Fruit fly (Drosophila melanogaster): ENCODE measurements around the gene CG42831.
A peak's percentile ranks its signal among the peaks of the same experiment; 100 is the strongest.

The CG42831 gene

DNA sequence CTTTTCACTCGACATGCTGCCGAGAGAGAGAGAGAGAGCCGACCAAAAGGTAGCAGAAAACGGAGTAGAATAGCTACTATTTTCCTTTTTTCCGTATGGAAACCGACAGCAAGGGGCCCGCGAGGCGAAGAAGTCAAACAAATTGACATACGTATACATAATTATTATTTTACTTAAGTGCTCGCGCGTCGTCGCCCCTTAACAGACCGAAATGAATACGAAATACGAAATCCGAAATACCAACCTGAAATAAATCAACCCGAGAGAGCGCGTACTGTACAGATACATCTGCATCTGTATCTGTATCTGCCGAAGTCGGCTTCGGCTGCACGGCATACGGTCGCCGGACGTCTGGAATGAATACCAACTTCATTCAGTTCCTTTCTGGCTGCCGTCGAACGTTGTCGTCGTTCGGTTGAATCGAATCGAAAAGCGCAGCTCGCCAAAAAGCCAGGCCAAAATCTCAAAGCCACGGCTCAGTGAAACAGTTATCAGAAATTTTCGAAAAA is 43.0 kb downstream of the CG42831 start (continued):
- no peak for TF ChIP-seq D19B (GFP tag; optimal IDR thresholded peaks at IDR 0.05)
- TF ChIP-seq kah (GFP tag; optimal IDR thresholded peaks at IDR 0.05): peak; percentile 43
- no peak for TF ChIP-seq CG4730 (GFP tag; IDR thresholded peaks at IDR 0.05)
- 0 out of 3 replicates have a peak, but pooled peaks have one; percentile 35 for TF ChIP-seq Optix (GFP tag; IDR thresholded peaks at IDR 0.05)
- TF ChIP-seq gro (GFP tag; optimal IDR thresholded peaks at IDR 0.05): peak; percentile 32
- no peak for TF ChIP-seq CG6654 (GFP tag; optimal IDR thresholded peaks at IDR 0.05)
- peak; percentile 89 for TF ChIP-seq CG5180 (GFP tag; optimal IDR thresholded peaks at IDR 0.05)
- peak; percentile 90 for TF ChIP-seq cg (GFP tag; optimal IDR thresholded peaks at IDR 0.05)
- no peak for TF ChIP-seq p53 (GFP tag; optimal IDR thresholded peaks at IDR 0.05)
- TF ChIP-seq CG1024 (GFP tag; IDR thresholded peaks at IDR 0.05): peak; percentile 43; the same call in 1 of the 2 replicates
- no peak for TF ChIP-seq schlank (tag; optimal IDR thresholded peaks at IDR 0.05)
- no peak for TF ChIP-seq Dref (GFP tag; IDR thresholded peaks at IDR 0.05)
- no peak for TF ChIP-seq CG2129 (GFP tag; IDR thresholded peaks at IDR 0.05; ENCODE audit: partially characterized antibody)
- no peak for TF ChIP-seq CG7786 (GFP tag; optimal IDR thresholded peaks at IDR 0.05)
- no peak for TF ChIP-seq sisA (GFP tag; IDR thresholded peaks at IDR 0.05)
- peak; percentile 46 for TF ChIP-seq CG4707 (GFP tag; optimal IDR thresholded peaks at IDR 0.05)
- TF ChIP-seq CG11695 (GFP tag; IDR thresholded peaks at IDR 0.05): peak; percentile 50; the same call in 1 of the 3 replicates
- TF ChIP-seq CG8388 (GFP tag; optimal IDR thresholded peaks at IDR 0.05): peak; percentile 5
- 0 out of 3 replicates have a peak, but pooled peaks have one; percentile 16 for TF ChIP-seq C15 (GFP tag; IDR thresholded peaks at IDR 0.05)
- no peak for TF ChIP-seq CG13123 (GFP tag; optimal IDR thresholded peaks at IDR 0.05)
- no peak for TF ChIP-seq CG1602 (GFP tag; optimal IDR thresholded peaks at IDR 0.05)
- no peak for TF ChIP-seq esg (GFP tag; conservative IDR thresholded peaks at IDR 0.05)
- no peak for TF ChIP-seq ab (GFP tag; optimal IDR thresholded peaks at IDR 0.05)
- no peak for TF ChIP-seq en (GFP tag; optimal IDR thresholded peaks at IDR 0.05)
- no peak for TF ChIP-seq CG11723 (GFP tag; optimal IDR thresholded peaks at IDR 0.05)
- TF ChIP-seq unpg (GFP tag; optimal IDR thresholded peaks at IDR 0.05): peak; percentile 24
- no peak for TF ChIP-seq CG6813 (GFP tag; optimal IDR thresholded peaks at IDR 0.05)
- peak; percentile 46 for TF ChIP-seq CG1792 (GFP tag; optimal IDR thresholded peaks at IDR 0.05)
- TF ChIP-seq ssp (GFP tag; IDR thresholded peaks at IDR 0.05): no peak
- no peak for TF ChIP-seq Hsf (GFP tag; optimal IDR thresholded peaks at IDR 0.05)
- TF ChIP-seq Atf-2 (GFP tag; optimal IDR thresholded peaks at IDR 0.05): peak; percentile 5
- no peak for TF ChIP-seq sima (GFP tag; optimal IDR thresholded peaks at IDR 0.05)
- TF ChIP-seq pita (GFP tag; optimal IDR thresholded peaks at IDR 0.05): no peak
- TF ChIP-seq vfl (GFP tag; optimal IDR thresholded peaks at IDR 0.05): no peak
- TF ChIP-seq CG9609 (GFP tag; optimal IDR thresholded peaks at IDR 0.05): no peak
- TF ChIP-seq NfI (GFP tag; optimal IDR thresholded peaks at IDR 0.05): peak; percentile 45
- TF ChIP-seq CG15073 (GFP tag; optimal IDR thresholded peaks at IDR 0.05): no peak
- peak; percentile 29 for TF ChIP-seq CG3407 (GFP tag; optimal IDR thresholded peaks at IDR 0.05)
- peak; percentile 57; the same call in 1 of the 2 replicates for TF ChIP-seq Awh (GFP tag; IDR thresholded peaks at IDR 0.05)
- TF ChIP-seq Adf1 (GFP tag; IDR thresholded peaks at IDR 0.05): peak; percentile 89
- no peak for TF ChIP-seq CkIIα-i1 (GFP tag; IDR thresholded peaks at IDR 0.05)
- TF ChIP-seq lola (GFP tag; optimal IDR thresholded peaks at IDR 0.05): no peak
- TF ChIP-seq CG15601 (tag; optimal IDR thresholded peaks at IDR 0.05): no peak
- TF ChIP-seq gt (GFP tag; IDR thresholded peaks at IDR 0.05): no peak
- peak; percentile 74 for TF ChIP-seq exex (tag; optimal IDR thresholded peaks at IDR 0.05)
- no peak for TF ChIP-seq fd96Cb (tag; optimal IDR thresholded peaks at IDR 0.05)
- peak; percentile 33; the same call in 1 of the 2 replicates for TF ChIP-seq ttk (GFP tag; IDR thresholded peaks at IDR 0.05)
- peak; percentile 64 for TF ChIP-seq CG5953 (GFP tag; IDR thresholded peaks at IDR 0.05)
- peak; percentile 49; the same call in 1 of the 2 replicates for TF ChIP-seq onecut (GFP tag; IDR thresholded peaks at IDR 0.05)
- no peak for TF ChIP-seq Hr3 (GFP tag; optimal IDR thresholded peaks at IDR 0.05)
- TF ChIP-seq Sox100B (GFP tag; optimal IDR thresholded peaks at IDR 0.05): no peak

Data from whole organism, embryonic.